Fruit fly (Drosophila melanogaster) whole organism: ENCODE measurements around the gene Rpt3.

ENCODE experiments used
- CG8478 ChIP-seq: fragments of >200 bp; optimal IDR thresholded peaks from 2 replicates; lab custom pipeline; 2018; ENCODE audit warnings: inconsistent platforms
- EcR ChIP-seq, 2 experiments: fragments of >200 bp; optimal IDR thresholded peaks; 2 replicates each; lab custom pipeline; 2017; ENCODE audit warnings: missing biosample characterization in 2 of 2, missing genetic modification characterization in 2 of 2, missing genetic modification reagents in 2 of 2
- pan ChIP-seq: fragments of >200 bp; optimal IDR thresholded peaks from 2 replicates; lab custom pipeline; 2017
- psq ChIP-seq: fragments of >200 bp; optimal IDR thresholded peaks from 2 replicates; lab custom pipeline; 2017
- usp ChIP-seq: fragments of >200 bp; optimal IDR thresholded peaks from 2 replicates; lab custom pipeline; 2017; ENCODE audit warnings: missing biosample characterization, missing genetic modification characterization, mixed read lengths

DNA sequence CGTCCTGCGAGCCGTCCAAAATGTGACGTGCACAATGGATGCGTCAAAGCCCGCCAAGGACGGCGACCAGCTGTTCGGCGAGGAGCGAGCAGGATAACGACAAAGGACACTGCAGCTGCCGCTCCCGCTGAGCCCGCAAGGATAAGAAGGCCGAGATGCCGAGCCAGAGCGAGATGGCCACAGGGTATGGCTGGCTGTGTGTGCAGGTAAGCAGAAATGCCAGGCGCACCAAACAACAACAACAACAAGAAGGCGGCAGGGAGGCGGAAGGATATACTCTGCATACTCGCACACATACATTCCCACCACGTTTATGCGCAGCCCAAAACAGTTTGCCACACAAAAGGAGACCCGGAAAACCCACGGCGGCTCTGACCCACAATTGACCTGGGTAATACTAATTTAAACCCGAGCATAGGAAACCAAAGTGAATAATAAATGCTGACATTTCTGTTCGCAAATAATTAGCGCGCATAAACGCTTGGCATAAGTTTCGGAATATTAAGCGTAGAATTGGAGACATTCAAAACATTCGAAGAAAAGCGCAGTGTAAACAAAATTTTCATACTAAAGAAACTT, 21.8 kb downstream of the Rpt3 start:
- TF ChIP-seq CG8478 (lab: Kevin White, UChicago) (no peak), psq (lab: Kevin White, UChicago) (no peak), usp (no peak), pan (lab: Kevin White, UChicago) (no peak), EcR (GFP tag; optimal IDR thresholded peaks at IDR 0.05; lab: Kevin White, UChicago) (no peak)
